Fruit fly (Drosophila melanogaster) whole organism, embryonic: ENCODE results near the gene papi.

Experiments
- Bgb ChIP-seq: fragments of 200-800 bp; sonication (Bioruptor generic); IDR thresholded peaks from 2 replicates; pipeline ENCODE4 v1.3.6; 2022; ENCODE audit warnings: missing biosample characterization, missing genetic modification characterization; ENCODE audit not compliant: partially characterized antibody
- CG10431 ChIP-seq: fragments of 200-800 bp; sonication (Bioruptor generic); optimal IDR thresholded peaks from 3 replicates; lab custom pipeline; 2018; ENCODE audit warnings: missing biosample characterization, mild to moderate bottlenecking, missing genetic modification characterization
- CG13287 ChIP-seq: fragments of 200-800 bp; sonication (Bioruptor generic); IDR thresholded peaks from 2 replicates; pipeline ENCODE4 v1.3.6; 2022; ENCODE audit warnings: missing biosample characterization, missing genetic modification characterization; ENCODE audit not compliant: partially characterized antibody
- CG13624 ChIP-seq: fragments of 200-800 bp; sonication (Bioruptor generic); optimal IDR thresholded peaks from 2 replicates; lab custom pipeline; 2016; ENCODE audit warnings: missing biosample characterization, missing genetic modification characterization
- CG1603 ChIP-seq: fragments of 200-800 bp; sonication (Bioruptor generic); optimal IDR thresholded peaks from 2 replicates; lab custom pipeline; 2019; ENCODE audit warnings: missing biosample characterization, mild to moderate bottlenecking, missing genetic modification characterization, moderate library complexity
- CG17385 ChIP-seq: fragments of 200-800 bp; sonication (Bioruptor generic); optimal IDR thresholded peaks from 3 replicates; lab custom pipeline; 2018; ENCODE audit warnings: missing biosample characterization, mild to moderate bottlenecking, missing genetic modification characterization
- CG18599 ChIP-seq: fragments of 200-800 bp; sonication (Bioruptor generic); optimal IDR thresholded peaks from 3 replicates; lab custom pipeline; 2017; ENCODE audit warnings: missing biosample characterization, missing genetic modification characterization, mild to moderate bottlenecking, moderate library complexity, missing genetic modification reagents
- CG2116 ChIP-seq: fragments of 200-800 bp; sonication (Bioruptor generic); optimal IDR thresholded peaks from 3 replicates; lab custom pipeline; 2018; ENCODE audit warnings: missing biosample characterization, mild to moderate bottlenecking, missing genetic modification characterization
- CG2120 ChIP-seq: fragments of 200-800 bp; sonication (Bioruptor generic); optimal IDR thresholded peaks from 3 replicates; lab custom pipeline; 2016; ENCODE audit warnings: missing biosample characterization, missing genetic modification characterization
- CG4360 ChIP-seq: fragments of 200-800 bp; sonication (Bioruptor generic); IDR thresholded peaks from 2 replicates; pipeline ENCODE4 v1.3.6; 2022; ENCODE audit warnings: missing biosample characterization, missing genetic modification characterization
- CG4854 ChIP-seq: fragments of 200-800 bp; sonication (Bioruptor generic); optimal IDR thresholded peaks from 2 replicates; lab custom pipeline; 2016; ENCODE audit warnings: missing biosample characterization, missing genetic modification characterization, inconsistent platforms
- CG6654 ChIP-seq: fragments of 200-800 bp; sonication (Bioruptor generic); optimal IDR thresholded peaks from 2 replicates; lab custom pipeline; 2017; ENCODE audit warnings: missing biosample characterization, mild to moderate bottlenecking, missing genetic modification characterization
- CG6791 ChIP-seq: fragments of 200-800 bp; sonication (Bioruptor generic); IDR thresholded peaks from 3 replicates; pipeline ENCODE4 v1.3.6; 2022; ENCODE audit warnings: missing biosample characterization, missing genetic modification characterization; ENCODE audit not compliant: partially characterized antibody
- CG7786 ChIP-seq: fragments of 200-800 bp; sonication (Bioruptor generic); optimal IDR thresholded peaks from 2 replicates; lab custom pipeline; 2016; ENCODE audit warnings: missing biosample characterization, missing genetic modification characterization
- CG8290 ChIP-seq, 3 experiments: fragments of 200-800 bp; sonication (Bioruptor generic); optimal IDR thresholded peaks; 2 replicates each; lab custom pipeline; 2016 to 2019; ENCODE audit warnings: missing biosample characterization in 3 of 3, missing genetic modification characterization in 3 of 3, mild to moderate bottlenecking in 2 of 3, moderate library complexity in 1 of 3
- CG9932 ChIP-seq: fragments of 200-800 bp; sonication (Bioruptor generic); IDR thresholded peaks from 2 replicates; pipeline ENCODE4 v1.3.6; 2022; ENCODE audit warnings: missing biosample characterization, missing genetic modification characterization
- CHES-1-like ChIP-seq: fragments of 200-800 bp; sonication (Bioruptor generic); optimal IDR thresholded peaks from 2 replicates; lab custom pipeline; 2016; ENCODE audit warnings: missing biosample characterization, missing genetic modification characterization
- Dref ChIP-seq: fragments of 200-800 bp; sonication (Bioruptor generic); IDR thresholded peaks from 2 replicates; pipeline ENCODE4 v1.3.6; 2022; ENCODE audit warnings: missing biosample characterization, missing genetic modification characterization
- Kr ChIP-seq: fragments of 200-800 bp; sonication (Bioruptor generic); optimal IDR thresholded peaks from 2 replicates; lab custom pipeline; 2017; ENCODE audit warnings: missing biosample characterization, mild to moderate bottlenecking, missing genetic modification characterization
- Opbp ChIP-seq: fragments of 200-800 bp; sonication (Bioruptor generic); IDR thresholded peaks from 3 replicates; pipeline ENCODE4 v1.3.6; 2022; ENCODE audit warnings: missing biosample characterization, missing genetic modification characterization; ENCODE audit not compliant: partially characterized antibody
- Sry-δ ChIP-seq: fragments of 200-800 bp; sonication (Bioruptor generic); optimal IDR thresholded peaks from 2 replicates; lab custom pipeline; 2016; ENCODE audit warnings: missing biosample characterization, missing genetic modification characterization
- Tbp ChIP-seq: fragments of >200 bp; optimal IDR thresholded peaks from 2 replicates; lab custom pipeline; 2018; ENCODE audit warnings: missing biosample characterization, missing genetic modification characterization
- Usf ChIP-seq: fragments of 200-800 bp; sonication (Bioruptor generic); optimal IDR thresholded peaks from 2 replicates; lab custom pipeline; 2017; ENCODE audit warnings: missing genotype, missing biosample characterization, missing genetic modification characterization
- Vsx1 ChIP-seq: fragments of 200-800 bp; sonication (Bioruptor generic); optimal IDR thresholded peaks from 2 replicates; lab custom pipeline; 2017; ENCODE audit warnings: missing biosample characterization, mild to moderate bottlenecking, missing genetic modification characterization, missing genetic modification reagents
- al ChIP-seq: fragments of 200-800 bp; sonication (Bioruptor generic); IDR thresholded peaks from 2 replicates; pipeline ENCODE4 v1.3.6; 2022; ENCODE audit warnings: missing biosample characterization, missing genetic modification characterization
- amos ChIP-seq: fragments of 200-800 bp; sonication (Bioruptor generic); IDR thresholded peaks from 2 replicates; pipeline ENCODE4 v1.3.6; 2022; ENCODE audit warnings: missing biosample characterization, missing genetic modification characterization; ENCODE audit not compliant: partially characterized antibody
- caup ChIP-seq: fragments of 200-800 bp; sonication (Bioruptor generic); optimal IDR thresholded peaks from 3 replicates; lab custom pipeline; 2017; ENCODE audit warnings: missing biosample characterization, mild to moderate bottlenecking, missing genetic modification characterization, moderate library complexity; ENCODE audit not compliant: severe bottlenecking
- cg ChIP-seq: fragments of 200-800 bp; sonication (Bioruptor generic); optimal IDR thresholded peaks from 3 replicates; lab custom pipeline; 2019; ENCODE audit warnings: missing biosample characterization, mild to moderate bottlenecking, missing genetic modification characterization, moderate library complexity
- ci ChIP-seq: fragments of 200-800 bp; sonication (Bioruptor generic); IDR thresholded peaks from 3 replicates; pipeline ENCODE4 v1.3.6; 2022; ENCODE audit warnings: missing biosample characterization, missing genetic modification characterization
- crp ChIP-seq, 2 experiments: fragments of 200-800 bp; sonication (Bioruptor generic); optimal IDR thresholded peaks; 2 replicates in 1 of 2; 3 replicates in 1 of 2; lab custom pipeline; 2017; ENCODE audit warnings: missing biosample characterization in 2 of 2, missing genetic modification characterization in 2 of 2, mild to moderate bottlenecking in 1 of 2, moderate library complexity in 1 of 2
- dimm ChIP-seq: fragments of 200-800 bp; sonication (Bioruptor generic); IDR thresholded peaks from 2 replicates; pipeline ENCODE4 v1.3.6; 2022; ENCODE audit warnings: missing biosample characterization, missing genetic modification characterization
- dm ChIP-seq: fragments of 200-800 bp; sonication (Bioruptor generic); optimal IDR thresholded peaks from 3 replicates; lab custom pipeline; 2016; ENCODE audit warnings: missing biosample characterization, missing genetic modification characterization
- dmrt99B ChIP-seq: fragments of 200-800 bp; sonication (Bioruptor generic); optimal IDR thresholded peaks from 2 replicates; lab custom pipeline; 2018; ENCODE audit warnings: missing biosample characterization, mild to moderate bottlenecking, missing genetic modification characterization, moderate library complexity
- exex ChIP-seq: fragments of 200-800 bp; sonication (Bioruptor generic); optimal IDR thresholded peaks from 4 replicates; lab custom pipeline; 2018; ENCODE audit warnings: missing biosample characterization, mild to moderate bottlenecking, missing genetic modification characterization, moderate library complexity
- fd102C ChIP-seq: fragments of 200-800 bp; sonication (Bioruptor generic); optimal IDR thresholded peaks from 2 replicates; lab custom pipeline; 2018; ENCODE audit warnings: missing biosample characterization, mild to moderate bottlenecking, missing genetic modification characterization, moderate library complexity
- fd96Cb ChIP-seq: fragments of 200-800 bp; sonication (Bioruptor generic); optimal IDR thresholded peaks from 2 replicates; lab custom pipeline; 2018; ENCODE audit warnings: missing biosample characterization, mild to moderate bottlenecking, missing genetic modification characterization, moderate library complexity
- gem ChIP-seq: fragments of 200-800 bp; sonication (Bioruptor generic); optimal IDR thresholded peaks from 2 replicates; lab custom pipeline; 2019; ENCODE audit warnings: missing biosample characterization, mild to moderate bottlenecking, missing genetic modification characterization, moderate library complexity
- her ChIP-seq: fragments of 200-800 bp; sonication (Bioruptor generic); optimal IDR thresholded peaks from 2 replicates; lab custom pipeline; 2016; ENCODE audit warnings: missing biosample characterization, missing genetic modification characterization
- lola ChIP-seq, 3 experiments: fragments of >200 bp in 2 of 3; fragments of 200-800 bp in 1 of 3; sonication (Bioruptor generic) in 1 of 3; optimal IDR thresholded peaks; 2 replicates each; lab custom pipeline; 2017 to 2019; ENCODE audit warnings: missing biosample characterization in 3 of 3, missing genetic modification characterization in 3 of 3, mild to moderate bottlenecking in 1 of 3, moderate library complexity in 1 of 3
- mirr ChIP-seq: fragments of 200-800 bp; sonication (Bioruptor generic); optimal IDR thresholded peaks from 3 replicates; lab custom pipeline; 2018; ENCODE audit warnings: missing biosample characterization, mild to moderate bottlenecking, missing genetic modification characterization
- nerfin-1 ChIP-seq: fragments of 200-800 bp; sonication (Bioruptor generic); optimal IDR thresholded peaks from 3 replicates; lab custom pipeline; 2019; ENCODE audit warnings: missing biosample characterization, mild to moderate bottlenecking, missing genetic modification characterization, moderate library complexity
- nmo ChIP-seq: fragments of 200-800 bp; sonication (Bioruptor generic); optimal IDR thresholded peaks from 2 replicates; lab custom pipeline; 2018; ENCODE audit warnings: missing biosample characterization, mild to moderate bottlenecking, missing genetic modification characterization, moderate library complexity
- odd ChIP-seq: fragments of 200-800 bp; sonication (Bioruptor generic); optimal IDR thresholded peaks from 2 replicates; lab custom pipeline; 2017; ENCODE audit warnings: missing biosample characterization, mild to moderate bottlenecking, missing genetic modification characterization
- pzg ChIP-seq: fragments of 200-800 bp; sonication (Bioruptor generic); optimal IDR thresholded peaks from 3 replicates; lab custom pipeline; 2018; ENCODE audit warnings: missing biosample characterization, mild to moderate bottlenecking, missing genetic modification characterization, moderate library complexity
- rib ChIP-seq: fragments of 200-800 bp; sonication (Bioruptor generic); IDR thresholded peaks from 2 replicates; pipeline ENCODE4 v1.3.6; 2022; ENCODE audit warnings: missing biosample characterization, missing genetic modification characterization
- row ChIP-seq: fragments of 200-800 bp; sonication (Bioruptor generic); IDR thresholded peaks from 3 replicates; pipeline ENCODE4 v1.3.6; 2022; ENCODE audit warnings: missing biosample characterization, missing genetic modification characterization
- sens ChIP-seq: fragments of 200-800 bp; sonication (Bioruptor generic); peaks from one replicate; lab custom pipeline; 2016; ENCODE audit warnings: missing biosample characterization, missing genetic modification characterization
- seq ChIP-seq: fragments of 200-800 bp; sonication (Bioruptor generic); IDR thresholded peaks from 2 replicates; pipeline ENCODE4 v1.3.6; 2022; ENCODE audit warnings: missing biosample characterization, missing genetic modification characterization

Gene papi

dm6 chr2L:2217067-2217684, 3.4 kb upstream of the papi start, which contains the start of the genes CG15386, CG42371 and mio (continued):
- peak; percentile 65 for TF ChIP-seq CG13287 (GFP tag; lab: Robert Waterston, UW)
- TF ChIP-seq fd96Cb (tag; lab: Kevin White, UChicago) = no peak
- peak; percentile 28 for TF ChIP-seq exex
- TF ChIP-seq CG17385 (GFP tag; lab: Kevin White, UChicago) = peak; percentile 99
- TF ChIP-seq Kr (GFP tag; lab: Kevin White, UChicago) = no peak
- peak; percentile 11 for TF ChIP-seq her (GFP tag; lab: Kevin White, UChicago)
- TF ChIP-seq Vsx1 (GFP tag; lab: Kevin White, UChicago) = no peak
- TF ChIP-seq Sry-δ (GFP tag; lab: Kevin White, UChicago) = peak; percentile 55
- TF ChIP-seq nmo (GFP tag; lab: Kevin White, UChicago) = peak; percentile 26
- peak; percentile 48 for TF ChIP-seq CG9932 (GFP tag; lab: Robert Waterston, UW)
- TF ChIP-seq sens (GFP tag; lab: Kevin White, UChicago) = peak; percentile 58
- peak; percentile 65; the same call in 2 of the 3 replicates for TF ChIP-seq CG6791 (GFP tag; lab: Robert Waterston, UW)
- no peak for TF ChIP-seq lola (GFP tag; optimal IDR thresholded peaks at IDR 0.05; lab: Kevin White, UChicago)
- peak; percentile 47 for TF ChIP-seq CG2116 (GFP tag; lab: Kevin White, UChicago)
- TF ChIP-seq CG4360 (GFP tag; lab: Robert Waterston, UW) = 0 out of 2 replicates have a peak, but pooled peaks have one; percentile 12
- TF ChIP-seq Bgb (GFP tag; lab: Robert Waterston, UW) = peak; percentile 59
- no peak for TF ChIP-seq Tbp (GFP tag; lab: Kevin White, UChicago)
- peak; percentile 82 for TF ChIP-seq CG13624 (GFP tag; lab: Kevin White, UChicago)
- TF ChIP-seq odd (GFP tag; lab: Kevin White, UChicago) = no peak
- no peak for TF ChIP-seq al (GFP tag; lab: Robert Waterston, UW)
- TF ChIP-seq Opbp (GFP tag; lab: Robert Waterston, UW) = peak; percentile 52; the same call in 1 of the 3 replicates
- TF ChIP-seq row = peak; percentile 14; the same call in 1 of the 3 replicates
- no peak for TF ChIP-seq fd102C (GFP tag; lab: Kevin White, UChicago)
- TF ChIP-seq mirr = peak; percentile 47
- no peak for TF ChIP-seq gem (tag; lab: Kevin White, UChicago)
- TF ChIP-seq amos (GFP tag; lab: Robert Waterston, UW) = peak; percentile 55; the same call in 1 of the 2 replicates
- TF ChIP-seq crp (GFP tag; optimal IDR thresholded peaks at IDR 0.05; lab: Kevin White, UChicago) = peak; percentile 71 to 96
- TF ChIP-seq cg (GFP tag; lab: Kevin White, UChicago) = peak; percentile 71
- no peak for TF ChIP-seq nerfin-1 (tag; lab: Kevin White, UChicago)
- TF ChIP-seq ci (GFP tag; lab: Robert Waterston, UW) = peak; percentile 65
- TF ChIP-seq CG8290 (GFP tag; optimal IDR thresholded peaks at IDR 0.05; lab: Kevin White, UChicago) = no peak
- TF ChIP-seq CG8290 (tag; optimal IDR thresholded peaks at IDR 0.05; lab: Kevin White, UChicago) = peak in 1 of 2 experiments; percentile 71
- peak; percentile 54 for TF ChIP-seq CG2120 (GFP tag; lab: Kevin White, UChicago)
- TF ChIP-seq CG10431 (GFP tag; lab: Kevin White, UChicago) = peak; percentile 100
- no peak for TF ChIP-seq dmrt99B
- peak; percentile 0 for TF ChIP-seq CG18599 (GFP tag; lab: Kevin White, UChicago)
- no peak for TF ChIP-seq CG6654 (GFP tag; lab: Kevin White, UChicago)
- TF ChIP-seq Usf (GFP tag; lab: Kevin White, UChicago) = no peak
- TF ChIP-seq dm = peak; percentile 72
- peak; percentile 81 for TF ChIP-seq Dref
- peak; percentile 41 for TF ChIP-seq CG1603 (tag; lab: Kevin White, UChicago)
- TF ChIP-seq pzg = peak; percentile 71
- no peak for TF ChIP-seq CG7786 (GFP tag; lab: Kevin White, UChicago)
- TF ChIP-seq dimm (GFP tag; lab: Robert Waterston, UW) = no peak
- 0 out of 2 replicates have a peak, but pooled peaks have one; percentile 19 for TF ChIP-seq rib (GFP tag; lab: Robert Waterston, UW)
- TF ChIP-seq seq = no peak
- TF ChIP-seq CHES-1-like (GFP tag; lab: Kevin White, UChicago) = peak; percentile 59
- peak; percentile 9 for TF ChIP-seq caup (GFP tag; lab: Kevin White, UChicago)
- no peak for TF ChIP-seq CG4854 (GFP tag; lab: Kevin White, UChicago)
